Worm (Caenorhabditis elegans) whole organism, L1 larva: ENCODE data around the gene spig-8.
A peak's percentile ranks its signal among the peaks of the same experiment; 100 is the strongest.
"Not testable (repeated sequence)": the region's sequence is repeated elsewhere in the genome, so short reads cannot be mapped to it uniquely, and the experiment has no call there.

Experiments
- C16A3.4 ChIP-seq: fragments of 150-350 bp; optimal IDR thresholded peaks from 2 replicates; lab custom pipeline; 2014; ENCODE audit warnings: missing biosample characterization, missing genetic modification characterization
- C34B4.2 ChIP-seq: sonication (generic microtip); optimal IDR thresholded peaks from 2 replicates; lab custom pipeline; 2017; ENCODE audit warnings: mild to moderate bottlenecking, missing genetic modification characterization, missing compliant biosample characterization
- F16B12.6 ChIP-seq: fragments of 150-350 bp; optimal IDR thresholded peaks from 2 replicates; lab custom pipeline; 2014; ENCODE audit warnings: missing biosample characterization, missing genetic modification characterization
- Y116A8C.19 ChIP-seq: sonication (generic microtip); optimal IDR thresholded peaks from 2 replicates; lab custom pipeline; 2016; ENCODE audit warnings: missing compliant biosample characterization, missing genetic modification characterization, borderline replicate concordance
- aha-1 ChIP-seq: fragments of 150-350 bp; optimal IDR thresholded peaks from 2 replicates; lab custom pipeline; 2014; ENCODE audit warnings: missing biosample characterization, missing genetic modification characterization
- aly-2 ChIP-seq: fragments of 150-350 bp; optimal IDR thresholded peaks from 2 replicates; lab custom pipeline; 2014; ENCODE audit warnings: missing biosample characterization, missing genetic modification characterization
- ceh-63 ChIP-seq: fragments of 200-800 bp; sonication (Bioruptor generic); optimal IDR thresholded peaks from 2 replicates; lab custom pipeline; 2018; ENCODE audit warnings: mild to moderate bottlenecking, missing genetic modification characterization, missing compliant biosample characterization
- ceh-8 ChIP-seq: fragments of 200-800 bp; sonication (Bioruptor generic); optimal IDR thresholded peaks from 2 replicates; lab custom pipeline; 2018; ENCODE audit warnings: mild to moderate bottlenecking, missing genetic modification characterization, moderate library complexity, missing compliant biosample characterization
- ceh-82 ChIP-seq, 3 experiments: fragments of 150-350 bp in 1 of 3; sonication (generic microtip) in 2 of 3; optimal IDR thresholded peaks; 2 replicates each; lab custom pipeline; 2014 to 2017; ENCODE audit warnings: missing biosample characterization in 3 of 3, missing genetic modification characterization in 3 of 3
- ceh-88 ChIP-seq: fragments of 200-800 bp; sonication (Bioruptor generic); IDR thresholded peaks from 2 replicates; pipeline ENCODE4 v1.3.6; 2022; ENCODE audit warnings: missing genetic modification characterization, missing compliant biosample characterization
- ces-1 ChIP-seq: fragments of 150-350 bp; optimal IDR thresholded peaks from 2 replicates; lab custom pipeline; 2014; ENCODE audit warnings: missing biosample characterization, missing genetic modification reagents, missing genetic modification characterization
- dsc-1 ChIP-seq: sonication (generic microtip); optimal IDR thresholded peaks from 2 replicates; lab custom pipeline; 2016; ENCODE audit warnings: mild to moderate bottlenecking, missing genetic modification characterization, missing compliant biosample characterization
- efl-1 ChIP-seq, 4 experiments: fragments of 150-350 bp; optimal IDR thresholded peaks in 3 of 4; peaks in 1 of 4; 1 replicate in 1 of 4; 2 replicates in 3 of 4; lab custom pipeline; 2014; ENCODE audit warnings: missing biosample characterization in 2 of 4, missing genetic modification characterization in 2 of 4, missing genetic modification reagents in 2 of 4
- efl-3 ChIP-seq: fragments of 200-800 bp; sonication (Bioruptor generic); optimal IDR thresholded peaks from 2 replicates; lab custom pipeline; 2018; ENCODE audit warnings: mild to moderate bottlenecking, missing genetic modification characterization, missing compliant biosample characterization
- egl-27 ChIP-seq, 2 experiments: fragments of 150-350 bp in 1 of 2; sonication (generic microtip); optimal IDR thresholded peaks; 3 replicates each; lab custom pipeline; 2017 to 2018; ENCODE audit warnings: missing biosample characterization in 2 of 2, missing genetic modification characterization in 2 of 2, missing genetic modification reagents in 2 of 2
- ets-5 ChIP-seq: fragments of 200-800 bp; sonication (Bioruptor generic); IDR thresholded peaks from 2 replicates; pipeline ENCODE4 v1.3.6; 2022; ENCODE audit warnings: missing genetic modification characterization, missing compliant biosample characterization
- fkh-10 ChIP-seq: sonication (generic microtip); optimal IDR thresholded peaks from 2 replicates; lab custom pipeline; 2017; ENCODE audit warnings: missing biosample characterization, missing genetic modification reagents, missing genetic modification characterization
- fkh-4 ChIP-seq: sonication (generic microtip); optimal IDR thresholded peaks from 2 replicates; lab custom pipeline; 2016; ENCODE audit warnings: missing compliant biosample characterization, missing genetic modification characterization, borderline replicate concordance
- fkh-8 ChIP-seq: sonication (generic microtip); optimal IDR thresholded peaks from 2 replicates; lab custom pipeline; 2016; ENCODE audit warnings: mild to moderate bottlenecking, missing genetic modification characterization, missing compliant biosample characterization
- fos-1 ChIP-seq: fragments of 150-350 bp; optimal IDR thresholded peaks from 2 replicates; lab custom pipeline; 2014; ENCODE audit warnings: missing biosample characterization, missing genetic modification characterization
- grh-1 ChIP-seq: fragments of 200-800 bp; sonication (Bioruptor generic); IDR thresholded peaks from 2 replicates; pipeline ENCODE4 v1.3.6; 2022; ENCODE audit warnings: missing genetic modification reagents, missing genetic modification characterization, missing compliant biosample characterization
- hlh-17 ChIP-seq: fragments of 200-800 bp; sonication (Bioruptor generic); optimal IDR thresholded peaks from 2 replicates; lab custom pipeline; 2018; ENCODE audit warnings: missing genetic modification characterization, mild to moderate bottlenecking, missing compliant biosample characterization, moderate library complexity, borderline replicate concordance
- jun-1 ChIP-seq: fragments of 150-350 bp; optimal IDR thresholded peaks from 2 replicates; lab custom pipeline; 2014; ENCODE audit warnings: missing biosample characterization, missing genetic modification reagents, missing genetic modification characterization
- lin-14 ChIP-seq: fragments of 200-800 bp; sonication (Bioruptor generic); optimal IDR thresholded peaks from 2 replicates; lab custom pipeline; 2018; ENCODE audit warnings: mild to moderate bottlenecking, missing genetic modification characterization, moderate library complexity, missing compliant biosample characterization
- lin-35 ChIP-seq, 2 experiments: fragments of 150-350 bp; optimal IDR thresholded peaks; 2 replicates each; lab custom pipeline; 2014; ENCODE audit warnings: missing biosample characterization in 2 of 2, missing genetic modification characterization in 2 of 2, missing genetic modification reagents in 2 of 2
- lsy-2 ChIP-seq, 2 experiments: fragments of 150-350 bp; optimal IDR thresholded peaks; 2 replicates each; lab custom pipeline; 2014; ENCODE audit warnings: missing biosample characterization in 2 of 2, missing genetic modification characterization in 2 of 2
- mdl-1 ChIP-seq, 2 experiments: fragments of 150-350 bp; optimal IDR thresholded peaks; 2 replicates each; lab custom pipeline; 2014 to 2017; ENCODE audit warnings: missing biosample characterization in 2 of 2, missing genetic modification characterization in 2 of 2, inconsistent platforms in 1 of 2
- nhr-12 ChIP-seq: sonication (generic microtip); optimal IDR thresholded peaks from 2 replicates; lab custom pipeline; 2017; ENCODE audit warnings: missing biosample characterization, missing genetic modification characterization
- nhr-20 ChIP-seq: sonication (generic microtip); optimal IDR thresholded peaks from 2 replicates; lab custom pipeline; 2016; ENCODE audit warnings: mild to moderate bottlenecking, missing genetic modification characterization, missing compliant biosample characterization
- nhr-28 ChIP-seq: fragments of 150-350 bp; optimal IDR thresholded peaks from 2 replicates; lab custom pipeline; 2014; ENCODE audit warnings: missing biosample characterization, missing genetic modification characterization
- nhr-76 ChIP-seq: sonication (generic microtip); optimal IDR thresholded peaks from 2 replicates; lab custom pipeline; 2017; ENCODE audit warnings: missing biosample characterization, missing genetic modification characterization
- nhr-85 ChIP-seq: sonication (generic microtip); peaks from one replicate; lab custom pipeline; 2016; ENCODE audit warnings: missing genetic modification characterization, inconsistent platforms, missing compliant biosample characterization
- nhr-90 ChIP-seq: sonication (generic microtip); optimal IDR thresholded peaks from 2 replicates; lab custom pipeline; 2016; ENCODE audit warnings: mild to moderate bottlenecking, missing genetic modification characterization, missing compliant biosample characterization; ENCODE audit not compliant: poor library complexity
- pag-3 ChIP-seq: sonication (generic microtip); optimal IDR thresholded peaks from 2 replicates; lab custom pipeline; 2017; ENCODE audit warnings: missing genetic modification characterization, mild to moderate bottlenecking, missing compliant biosample characterization, antibody characterized with exemption, borderline replicate concordance; ENCODE audit not compliant: insufficient read depth
- pax-3 ChIP-seq: fragments of 200-800 bp; sonication (Bioruptor generic); optimal IDR thresholded peaks from 2 replicates; lab custom pipeline; 2018; ENCODE audit warnings: mild to moderate bottlenecking, missing genetic modification characterization, moderate library complexity, missing compliant biosample characterization
- snpc-4 ChIP-seq: fragments of 150-350 bp; optimal IDR thresholded peaks from 2 replicates; lab custom pipeline; 2014; ENCODE audit warnings: missing biosample characterization, missing genetic modification characterization
- snu-23 ChIP-seq: sonication (generic microtip); optimal IDR thresholded peaks from 2 replicates; lab custom pipeline; 2016; ENCODE audit warnings: missing genetic modification characterization, missing compliant biosample characterization
- tbx-2 ChIP-seq: sonication (generic microtip); optimal IDR thresholded peaks from 2 replicates; lab custom pipeline; 2016; ENCODE audit warnings: missing genetic modification characterization, missing compliant biosample characterization
- tlp-1 ChIP-seq: fragments of 150-350 bp; optimal IDR thresholded peaks from 2 replicates; lab custom pipeline; 2014; ENCODE audit warnings: missing biosample characterization, missing genetic modification characterization
- unc-130 ChIP-seq: fragments of 150-350 bp; optimal IDR thresholded peaks from 2 replicates; lab custom pipeline; 2017; ENCODE audit warnings: missing biosample characterization, missing genetic modification characterization, inconsistent platforms
- unc-30 ChIP-seq: sonication (generic microtip); optimal IDR thresholded peaks from 2 replicates; lab custom pipeline; 2017; ENCODE audit warnings: missing biosample characterization, missing genetic modification characterization
- unc-62 ChIP-seq: fragments of 150-350 bp; optimal IDR thresholded peaks from 2 replicates; lab custom pipeline; 2014; ENCODE audit warnings: missing biosample characterization, missing genetic modification reagents, missing genetic modification characterization
- unc-98 ChIP-seq: fragments of 200-800 bp; sonication (Bioruptor generic); IDR thresholded peaks from 2 replicates; pipeline ENCODE4 v1.3.6; 2022; ENCODE audit warnings: missing genetic modification characterization, missing compliant biosample characterization
- xbp-1 ChIP-seq: sonication (generic microtip); optimal IDR thresholded peaks from 2 replicates; lab custom pipeline; 2016; ENCODE audit warnings: missing genetic modification characterization, missing compliant biosample characterization

spig-8 gene

ce11 chrV:7053100-7053499 is 1.6 kb upstream of the spig-8 start, which contains the start of gene txt-17:
TSS of gene txt-17 (minus strand) at chrV:7053200.
- peak; percentile 49 for TF ChIP-seq grh-1 (GFP tag; lab: Robert Waterston, UW)
- TF ChIP-seq F16B12.6 (tag; lab: Kevin White, UChicago), result no peak
- TF ChIP-seq efl-3 (GFP tag; lab: Kevin White, UChicago), result no peak
- TF ChIP-seq unc-98 (GFP tag; lab: Robert Waterston, UW), result no peak

DNA sequence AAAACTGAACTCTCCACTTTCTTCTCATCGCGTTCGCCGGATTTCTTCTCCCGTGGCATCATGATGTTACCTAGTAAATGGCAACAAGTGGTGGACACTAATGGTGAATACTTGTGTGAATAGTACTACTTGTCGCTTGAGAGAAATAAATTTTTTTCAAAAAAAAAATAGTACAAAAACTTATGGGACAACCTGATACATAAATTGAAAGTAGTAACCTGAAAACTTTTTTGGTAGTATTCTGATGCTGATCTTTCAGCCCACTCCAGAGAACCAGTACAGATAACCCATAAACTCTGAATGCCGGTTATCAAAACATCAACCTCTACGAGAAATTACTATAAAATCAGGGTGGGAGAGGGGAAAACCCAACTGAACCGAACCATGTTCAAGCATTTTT is 3.1 kb downstream of the spig-8 start, which contains the start of gene Y57E12AL.2:
Gene Y57E12AL.2, plus strand, starts transcription at position 301 of the 400 bp plus-strand sequence.
- not testable (repeated sequence) for TF ChIP-seq nhr-28 (tag; lab: Kevin White, UChicago); ceh-63 (GFP tag; lab: Kevin White, UChicago); unc-130 (tag; lab: Kevin White, UChicago)
- TF ChIP-seq, all 84 proteins: peak for 0; not testable (repeated sequence) for 84

- TF ChIP-seq nhr-85 (peak; percentile 5), Y116A8C.19 (no peak), snu-23 (GFP tag; lab: Kevin White, UChicago) (no peak)
Observed at ce11 chrV:7059350-7059749, 4.7 kb downstream of the spig-8 start, which contains the start of gene mdt-6. TSS of gene mdt-6 (minus strand) at chrV:7059624.

- TF ChIP-seq jun-1 (peak; percentile 25), aha-1 (no peak), egl-27 (tag; optimal IDR thresholded peaks at IDR 0.05; lab: Kevin White, UChicago) (no peak), ces-1 (GFP tag; lab: Kevin White, UChicago) (no peak), pag-3 (tag; lab: Kevin White, UChicago) (no peak), ceh-63 (GFP tag; lab: Kevin White, UChicago) (no peak), fkh-10 (GFP tag; lab: Kevin White, UChicago) (peak; percentile 30), unc-30 (tag; lab: Kevin White, UChicago) (no peak), tlp-1 (tag; lab: Kevin White, UChicago) (no peak), lsy-2 (tag; optimal IDR thresholded peaks at IDR 0.05; lab: Kevin White, UChicago) (peak; percentile 83 to 87), xbp-1 (tag; lab: Kevin White, UChicago) (peak; percentile 87), aly-2 (tag; lab: Kevin White, UChicago) (peak; percentile 61), tbx-2 (peak; percentile 83), ets-5 (GFP tag; lab: Robert Waterston, UW) (no peak), fos-1 (tag; lab: Kevin White, UChicago) (no peak), fkh-8 (peak; percentile 75), snu-23 (GFP tag; lab: Kevin White, UChicago) (peak; percentile 94), fkh-4 (tag; lab: Kevin White, UChicago) (peak; percentile 16), mdl-1 (tag; optimal IDR thresholded peaks at IDR 0.05; lab: Kevin White, UChicago) (peak in 1 of 2 experiments; percentile 91), nhr-76 (tag; lab: Kevin White, UChicago) (no peak), unc-98 (GFP tag; lab: Robert Waterston, UW) (no peak), C16A3.4 (tag; lab: Kevin White, UChicago) (peak; percentile 89), pax-3 (no peak), nhr-85 (peak; percentile 95), efl-3 (GFP tag; lab: Kevin White, UChicago) (no peak), ceh-82 (tag; optimal IDR thresholded peaks at IDR 0.05; lab: Kevin White, UChicago) (peak; percentile 78 to 88 (median 79)), efl-1 (optimal IDR thresholded peaks at IDR 0.05; lab: Kevin White, UChicago) (peak; percentile 85 to 86), efl-1 (GFP tag; optimal IDR thresholded peaks at IDR 0.05 in 1 of 2; lab: Kevin White, UChicago) (peak; percentile 81 to 98), C34B4.2 (tag; lab: Kevin White, UChicago) (no peak), unc-62 (no peak), ceh-8 (GFP tag; lab: Kevin White, UChicago) (peak; percentile 13), nhr-90 (tag; lab: Kevin White, UChicago) (peak; percentile 89), lin-14 (GFP tag; lab: Kevin White, UChicago) (peak; percentile 87), nhr-12 (tag; lab: Kevin White, UChicago) (no peak), ceh-88 (GFP tag; lab: Robert Waterston, UW) (no peak), dsc-1 (tag; lab: Kevin White, UChicago) (peak; percentile 73), grh-1 (GFP tag; lab: Robert Waterston, UW) (peak; percentile 84), nhr-20 (tag; lab: Kevin White, UChicago) (peak; percentile 93), snpc-4 (tag; lab: Kevin White, UChicago) (peak; percentile 89), lin-35 (GFP tag; optimal IDR thresholded peaks at IDR 0.05; lab: Kevin White, UChicago) (peak; percentile 81 to 92), hlh-17 (GFP tag; lab: Kevin White, UChicago) (no peak)
Observed at ce11 chrV:7060396-7060795, 5.7 kb downstream of the spig-8 start, which contains the start of the genes Y57E12AL.6 and Y57E12AL.1. TSS of gene Y57E12AL.6 (minus strand) at chrV:7060470. TSS of gene Y57E12AL.1 (plus strand) at chrV:7060530.
